Fruit fly (Drosophila melanogaster) whole organism, prepupa: Measurements from ENCODE around the gene CG5245.

Experiments used
- CG10631 ChIP-seq: fragments of 200-800 bp; sonication (Bioruptor generic); optimal IDR thresholded peaks from 2 replicates; lab custom pipeline; 2016; ENCODE audit warnings: missing biosample characterization, missing genetic modification characterization
- CG10669 ChIP-seq: fragments of 200-800 bp; sonication (Bioruptor generic); optimal IDR thresholded peaks from 3 replicates; lab custom pipeline; 2018; ENCODE audit warnings: missing biosample characterization, mild to moderate bottlenecking, missing genetic modification characterization, moderate library complexity
- CG11762 ChIP-seq: fragments of 200-800 bp; sonication (Bioruptor generic); optimal IDR thresholded peaks from 3 replicates; lab custom pipeline; 2016; ENCODE audit warnings: missing biosample characterization, missing genetic modification characterization; ENCODE audit not compliant: insufficient read depth
- CG11902 ChIP-seq: fragments of 200-800 bp; sonication (Bioruptor generic); optimal IDR thresholded peaks from 3 replicates; lab custom pipeline; 2016; ENCODE audit warnings: missing biosample characterization, missing genetic modification characterization
- CG1621 ChIP-seq: fragments of 200-800 bp; sonication (Bioruptor generic); optimal IDR thresholded peaks from 3 replicates; lab custom pipeline; 2018; ENCODE audit warnings: missing biosample characterization, mild to moderate bottlenecking, missing genetic modification characterization
- CG16779 ChIP-seq: fragments of 200-800 bp; sonication (Bioruptor generic); optimal IDR thresholded peaks from 3 replicates; lab custom pipeline; 2017; ENCODE audit warnings: missing biosample characterization, mild to moderate bottlenecking, missing genetic modification characterization
- CG3032 ChIP-seq: fragments of 200-800 bp; optimal IDR thresholded peaks from 2 replicates; lab custom pipeline; 2019; ENCODE audit warnings: missing biosample characterization, mild to moderate bottlenecking, missing genetic modification characterization, moderate library complexity
- CG32006 ChIP-seq: fragments of 200-800 bp; sonication (Bioruptor generic); optimal IDR thresholded peaks from 3 replicates; lab custom pipeline; 2017; ENCODE audit warnings: missing biosample characterization, mild to moderate bottlenecking, missing genetic modification characterization
- CG34406 ChIP-seq: fragments of 200-800 bp; sonication (Bioruptor generic); optimal IDR thresholded peaks from 3 replicates; lab custom pipeline; 2016; ENCODE audit warnings: missing biosample characterization, missing genetic modification characterization
- CG4318 ChIP-seq: fragments of 200-800 bp; sonication (Bioruptor generic); optimal IDR thresholded peaks from 3 replicates; lab custom pipeline; 2017; ENCODE audit warnings: missing biosample characterization, mild to moderate bottlenecking, missing genetic modification characterization
- CG6163 ChIP-seq: fragments of 200-800 bp; sonication (Bioruptor generic); IDR thresholded peaks from 3 replicates; pipeline ENCODE4 v1.3.6; 2022; ENCODE audit warnings: missing biosample characterization, missing genetic modification characterization
- CG6792 ChIP-seq: fragments of 200-800 bp; sonication (Bioruptor generic); optimal IDR thresholded peaks from 3 replicates; lab custom pipeline; 2016; ENCODE audit warnings: missing biosample characterization, missing genetic modification characterization
- CG6808 ChIP-seq: fragments of 200-800 bp; sonication (Bioruptor generic); optimal IDR thresholded peaks from 3 replicates; lab custom pipeline; 2017; ENCODE audit warnings: missing biosample characterization, missing genetic modification characterization, mild to moderate bottlenecking, moderate library complexity, missing genetic modification reagents
- CG6854 ChIP-seq: fragments of 200-800 bp; sonication (Bioruptor generic); optimal IDR thresholded peaks from 2 replicates; lab custom pipeline; 2017; ENCODE audit warnings: missing biosample characterization, mild to moderate bottlenecking, missing genetic modification characterization
- CG7368 ChIP-seq: fragments of 200-800 bp; sonication (Bioruptor generic); optimal IDR thresholded peaks from 3 replicates; lab custom pipeline; 2016; ENCODE audit warnings: missing biosample characterization, missing genetic modification characterization
- CG8119 ChIP-seq: fragments of 200-800 bp; sonication (Bioruptor generic); IDR thresholded peaks from 3 replicates; pipeline ENCODE4 v1.3.6; 2022; ENCODE audit warnings: missing biosample characterization, missing genetic modification characterization
- CG9139 ChIP-seq: fragments of 200-800 bp; sonication (Bioruptor generic); optimal IDR thresholded peaks from 3 replicates; lab custom pipeline; 2017; ENCODE audit warnings: missing biosample characterization, mild to moderate bottlenecking, missing genetic modification characterization
- Eip75B ChIP-seq: fragments of 200-800 bp; sonication (Bioruptor generic); optimal IDR thresholded peaks from 3 replicates; lab custom pipeline; 2016; ENCODE audit warnings: missing biosample characterization, missing genetic modification characterization
- Eip78C ChIP-seq: fragments of 200-800 bp; sonication (Bioruptor generic); peaks from one replicate; lab custom pipeline; 2016; ENCODE audit warnings: missing biosample characterization, missing genetic modification characterization
- Eip93F ChIP-seq: fragments of 200-800 bp; sonication (Bioruptor generic); optimal IDR thresholded peaks from 2 replicates; lab custom pipeline; 2016; ENCODE audit warnings: missing biosample characterization, mild to moderate bottlenecking, missing genetic modification characterization
- Ets21C ChIP-seq: fragments of 200-800 bp; sonication (Bioruptor generic); optimal IDR thresholded peaks from 3 replicates; lab custom pipeline; 2016; ENCODE audit warnings: missing biosample characterization, missing genetic modification characterization
- Gug ChIP-seq: fragments of 200-800 bp; sonication (Bioruptor generic); IDR thresholded peaks from 2 replicates; pipeline ENCODE4 v1.3.6; 2022; ENCODE audit warnings: missing biosample characterization, missing genetic modification characterization
- Hr39 ChIP-seq: fragments of 200-800 bp; sonication (Bioruptor generic); optimal IDR thresholded peaks from 2 replicates; lab custom pipeline; 2016; ENCODE audit warnings: missing biosample characterization, missing genetic modification characterization
- Hr4 ChIP-seq: fragments of 200-800 bp; sonication (Bioruptor generic); optimal IDR thresholded peaks from 3 replicates; lab custom pipeline; 2016; ENCODE audit warnings: missing biosample characterization, missing genetic modification characterization
- Lpt ChIP-seq: fragments of 200-800 bp; sonication (Bioruptor generic); optimal IDR thresholded peaks from 3 replicates; lab custom pipeline; 2016; ENCODE audit warnings: missing biosample characterization, missing genetic modification characterization
- OdsH ChIP-seq: fragments of 200-800 bp; sonication (Bioruptor generic); optimal IDR thresholded peaks from 3 replicates; lab custom pipeline; 2016; ENCODE audit warnings: missing biosample characterization, missing genetic modification characterization
- Sox102F ChIP-seq: fragments of 200-800 bp; sonication (Bioruptor generic); optimal IDR thresholded peaks from 2 replicates; lab custom pipeline; 2016; ENCODE audit warnings: missing biosample characterization, mild to moderate bottlenecking, missing genetic modification characterization
- Sox14 ChIP-seq: fragments of 200-800 bp; sonication (Bioruptor generic); optimal IDR thresholded peaks from 3 replicates; lab custom pipeline; 2016; ENCODE audit warnings: missing biosample characterization, missing genetic modification characterization
- Sox15 ChIP-seq: fragments of 200-800 bp; sonication (Bioruptor generic); optimal IDR thresholded peaks from 3 replicates; lab custom pipeline; 2016; ENCODE audit warnings: missing biosample characterization, missing genetic modification characterization
- acj6 ChIP-seq: fragments of 200-800 bp; sonication (Bioruptor generic); optimal IDR thresholded peaks from 3 replicates; lab custom pipeline; 2016; ENCODE audit warnings: missing biosample characterization, missing genetic modification characterization
- cyc ChIP-seq: fragments of 200-800 bp; sonication (Bioruptor generic); optimal IDR thresholded peaks from 3 replicates; lab custom pipeline; 2016; ENCODE audit warnings: missing biosample characterization, missing genetic modification characterization
- eg ChIP-seq: fragments of 200-800 bp; sonication (Bioruptor generic); IDR thresholded peaks from 3 replicates; pipeline ENCODE4 v1.3.6; 2022; ENCODE audit warnings: missing biosample characterization, missing genetic modification characterization
- fkh ChIP-seq: fragments of 200-800 bp; sonication (Bioruptor generic); optimal IDR thresholded peaks from 3 replicates; lab custom pipeline; 2017; ENCODE audit warnings: missing biosample characterization, mild to moderate bottlenecking, missing genetic modification characterization, moderate library complexity
- net ChIP-seq: fragments of 200-800 bp; sonication (Bioruptor generic); optimal IDR thresholded peaks from 3 replicates; lab custom pipeline; 2016; ENCODE audit warnings: missing biosample characterization, missing genetic modification characterization
- pdm3 ChIP-seq: fragments of 200-800 bp; sonication (Bioruptor generic); optimal IDR thresholded peaks from 3 replicates; lab custom pipeline; 2016; ENCODE audit warnings: missing biosample characterization, missing genetic modification characterization
- salr ChIP-seq, 2 experiments: fragments of 200-800 bp; sonication (Bioruptor generic); optimal IDR thresholded peaks; 3 replicates each; lab custom pipeline; 2016 to 2018; ENCODE audit warnings: missing biosample characterization in 2 of 2, missing genetic modification characterization in 2 of 2, mild to moderate bottlenecking in 1 of 2
- svp ChIP-seq: fragments of 200-800 bp; sonication (Bioruptor generic); peaks from one replicate; lab custom pipeline; 2016; ENCODE audit warnings: missing biosample characterization, missing genetic modification characterization
- topi ChIP-seq: fragments of 200-800 bp; sonication (Bioruptor generic); optimal IDR thresholded peaks from 3 replicates; lab custom pipeline; 2016; ENCODE audit warnings: missing biosample characterization, missing genetic modification characterization
- vri ChIP-seq: fragments of 200-800 bp; sonication (Bioruptor generic); optimal IDR thresholded peaks from 3 replicates; lab custom pipeline; 2016; ENCODE audit warnings: missing biosample characterization, mild to moderate bottlenecking, missing genetic modification characterization

The CG5245 gene

dm6 chr3R:12395880-12396279 lies 33.5 kb upstream of the CG5245 start, which contains the start of the genes CG10096 and CG10097:
Gene CG10096 (minus strand): TSS chr3R:12395980.
Gene CG10097 (minus strand): TSS chr3R:12395980.
- TF ChIP-seq CG6808 (GFP tag; lab: Kevin White, UChicago) (no peak), acj6 (GFP tag; lab: Kevin White, UChicago) (no peak), Hr39 (GFP tag; lab: Kevin White, UChicago) (no peak), salr (GFP tag; optimal IDR thresholded peaks at IDR 0.05; lab: Kevin White, UChicago) (no peak), topi (GFP tag; lab: Kevin White, UChicago) (no peak), Sox14 (GFP tag; lab: Kevin White, UChicago) (no peak)
- TF ChIP-seq, all 60 proteins: peak for 0

dm6 chr3R:12398054-12398453 lies 31.3 kb upstream of the CG5245 start:
- TF ChIP-seq CG6163 (GFP tag; lab: Robert Waterston, UW), result no peak
- peak; percentile 39 for TF ChIP-seq vri (GFP tag; lab: Kevin White, UChicago)
- no peak for TF ChIP-seq Sox15 (GFP tag; lab: Kevin White, UChicago)
- TF ChIP-seq CG10631 (GFP tag; lab: Kevin White, UChicago), result no peak
- no peak for TF ChIP-seq Sox102F
- TF ChIP-seq Eip78C, result no peak
- no peak for TF ChIP-seq CG11762 (GFP tag; lab: Kevin White, UChicago)
- TF ChIP-seq Gug, result no peak
- no peak for TF ChIP-seq topi (GFP tag; lab: Kevin White, UChicago)
- TF ChIP-seq svp (GFP tag; lab: Kevin White, UChicago), result peak; percentile 71

dm6 chr3R:12398620-12399247 lies 30.6 kb upstream of the CG5245 start, which contains the start of gene Cyp9f3:
Gene Cyp9f3 (minus strand): TSS chr3R:12398929.
- TF ChIP-seq svp (GFP tag; lab: Kevin White, UChicago) (peak; percentile 43), vri (GFP tag; lab: Kevin White, UChicago) (peak; percentile 44), topi (GFP tag; lab: Kevin White, UChicago) (no peak)
- TF ChIP-seq, all 60 proteins: peak for 2

- TF ChIP-seq Ets21C (GFP tag; lab: Kevin White, UChicago), result no peak
- TF ChIP-seq CG6854 (GFP tag; lab: Kevin White, UChicago), result peak; percentile 51
- TF ChIP-seq fkh (GFP tag; lab: Kevin White, UChicago), result peak; percentile 98
Measured at dm6 chr3R:12401672-12402296, 27.6 kb upstream of the CG5245 start, which contains the start of gene DNAlig3. Gene DNAlig3 (minus strand): TSS chr3R:12401839.

dm6 chr3R:12402935-12403334 lies 26.4 kb upstream of the CG5245 start:
- TF ChIP-seq CG11902 (GFP tag; lab: Kevin White, UChicago) (peak; percentile 96), acj6 (GFP tag; lab: Kevin White, UChicago) (peak; percentile 93), Hr4 (GFP tag; lab: Kevin White, UChicago) (peak; percentile 93), cyc (GFP tag; lab: Kevin White, UChicago) (peak; percentile 99), OdsH (GFP tag; lab: Kevin White, UChicago) (peak; percentile 95), CG8119 (peak; percentile 94), Eip75B (peak; percentile 95), CG9139 (GFP tag; lab: Kevin White, UChicago) (peak; percentile 96), Ets21C (GFP tag; lab: Kevin White, UChicago) (peak; percentile 92), CG16779 (tag; lab: Kevin White, UChicago) (peak; percentile 92), Sox15 (GFP tag; lab: Kevin White, UChicago) (peak; percentile 90), Eip78C (peak; percentile 99), topi (GFP tag; lab: Kevin White, UChicago) (peak; percentile 100), eg (GFP tag; lab: Robert Waterston, UW) (peak; percentile 98), CG6792 (GFP tag; lab: Kevin White, UChicago) (peak; percentile 96), salr (GFP tag; optimal IDR thresholded peaks at IDR 0.05; lab: Kevin White, UChicago) (peak in 1 of 2 experiments; percentile 94), CG3032 (peak; percentile 98), CG32006 (GFP tag; lab: Kevin White, UChicago) (peak; percentile 92), pdm3 (peak; percentile 93), CG10669 (GFP tag; lab: Kevin White, UChicago) (peak; percentile 96), CG11762 (GFP tag; lab: Kevin White, UChicago) (peak; percentile 99), Sox14 (GFP tag; lab: Kevin White, UChicago) (peak; percentile 96), CG34406 (GFP tag; lab: Kevin White, UChicago) (peak; percentile 97), CG1621 (tag; lab: Kevin White, UChicago) (peak; percentile 94), Eip93F (GFP tag; lab: Kevin White, UChicago) (peak; percentile 96), fkh (GFP tag; lab: Kevin White, UChicago) (peak; percentile 73), CG7368 (GFP tag; lab: Kevin White, UChicago) (peak; percentile 98), Lpt (GFP tag; lab: Kevin White, UChicago) (peak; percentile 81), CG4318 (GFP tag; lab: Kevin White, UChicago) (peak; percentile 88), Sox102F (peak; percentile 98), CG6854 (GFP tag; lab: Kevin White, UChicago) (peak; percentile 99), net (GFP tag; lab: Kevin White, UChicago) (peak; percentile 94)
